Worm (Caenorhabditis elegans): ENCODE results near the gene rpi-2.

rpi-2 gene

ce11 chrIV:1709002-1709401 is 2.1 kb upstream of the rpi-2 start:
- TF ChIP-seq nhr-21 (tag; optimal IDR thresholded peaks at IDR 0.05): no peak
- TF ChIP-seq nhr-237 (tag; optimal IDR thresholded peaks at IDR 0.05): no peak
- no peak for TF ChIP-seq ceh-82 (tag; optimal IDR thresholded peaks at IDR 0.05)
- TF ChIP-seq mbf-1 (tag; optimal IDR thresholded peaks at IDR 0.05): no peak
- no peak for TF ChIP-seq F13H6.1 (tag; optimal IDR thresholded peaks at IDR 0.05)
- no peak for TF ChIP-seq fos-1 (tag; optimal IDR thresholded peaks at IDR 0.05)
- no peak for TF ChIP-seq nhr-77 (tag; optimal IDR thresholded peaks at IDR 0.05)
- TF ChIP-seq nhr-6 (tag; optimal IDR thresholded peaks at IDR 0.05): no peak
- no peak for TF ChIP-seq lin-11 (tag; optimal IDR thresholded peaks at IDR 0.05)
- TF ChIP-seq lin-39 (tag; optimal IDR thresholded peaks at IDR 0.05): no peak
- TF ChIP-seq unc-55 (GFP tag; optimal IDR thresholded peaks at IDR 0.05): no peak
- no peak for TF ChIP-seq ceh-16 (tag; optimal IDR thresholded peaks at IDR 0.05)
- TF ChIP-seq lsy-2 (tag; optimal IDR thresholded peaks at IDR 0.05): no peak

- TF ChIP-seq elt-1 (tag; optimal IDR thresholded peaks at IDR 0.05) (no peak), nhr-6 (tag; optimal IDR thresholded peaks at IDR 0.05) (peak; percentile 45), elt-3 (tag; optimal IDR thresholded peaks at IDR 0.05) (no peak), nhr-77 (tag; optimal IDR thresholded peaks at IDR 0.05) (no peak), mbf-1 (tag; optimal IDR thresholded peaks at IDR 0.05) (no peak), F13H6.1 (tag; optimal IDR thresholded peaks at IDR 0.05) (peak; percentile 82), nhr-129 (tag; optimal IDR thresholded peaks at IDR 0.05) (peak; percentile 70), ceh-16 (tag; optimal IDR thresholded peaks at IDR 0.05) (peak; percentile 55), alr-1 (tag; optimal IDR thresholded peaks at IDR 0.05) (no peak), nhr-237 (tag; optimal IDR thresholded peaks at IDR 0.05) (no peak), sem-4 (tag; optimal IDR thresholded peaks at IDR 0.05) (peak; percentile 69), nhr-11 (tag; optimal IDR thresholded peaks at IDR 0.05) (no peak), ZK546.5 (tag; optimal IDR thresholded peaks at IDR 0.05) (peak; percentile 96), sma-9 (GFP tag; optimal IDR thresholded peaks at IDR 0.05) (peak; percentile 50), sma-9 (tag; optimal IDR thresholded peaks at IDR 0.05) (no peak), ztf-4 (tag; optimal IDR thresholded peaks at IDR 0.05) (peak; percentile 51), lin-39 (tag; optimal IDR thresholded peaks at IDR 0.05) (no peak), lin-11 (tag; optimal IDR thresholded peaks at IDR 0.05) (peak; percentile 64), snpc-4 (tag; optimal IDR thresholded peaks at IDR 0.05) (peak; percentile 31), Y55F3AM.14 (GFP tag; optimal IDR thresholded peaks at IDR 0.05) (peak; percentile 19), nhr-25 (tag; optimal IDR thresholded peaks at IDR 0.05) (peak; percentile 84), R02D3.7 (tag; optimal IDR thresholded peaks at IDR 0.05) (no peak), unc-55 (GFP tag; optimal IDR thresholded peaks at IDR 0.05) (peak; percentile 93), nhr-12 (tag; optimal IDR thresholded peaks at IDR 0.05) (no peak), ztf-1 (GFP tag; conservative IDR thresholded peaks at IDR 0.05) (no peak), zag-1 (tag; optimal IDR thresholded peaks at IDR 0.05) (no peak), ama-1 (optimal IDR thresholded peaks at IDR 0.05) (peak; percentile 72), nhr-21 (tag; optimal IDR thresholded peaks at IDR 0.05) (peak; percentile 81), mdl-1 (tag; optimal IDR thresholded peaks at IDR 0.05) (peak in 1 of 2 experiments; percentile 9), skn-1 (tag; optimal IDR thresholded peaks at IDR 0.05) (peak; percentile 79), lsy-2 (tag; optimal IDR thresholded peaks at IDR 0.05) (peak; percentile 71 to 92), C34F6.9 (tag; optimal IDR thresholded peaks at IDR 0.05) (peak; percentile 88), ceh-82 (tag; optimal IDR thresholded peaks at IDR 0.05) (peak; percentile 40), fos-1 (tag; optimal IDR thresholded peaks at IDR 0.05) (peak; percentile 27), nhr-10 (tag; optimal IDR thresholded peaks at IDR 0.05) (no peak), sma-3 (GFP tag; optimal IDR thresholded peaks at IDR 0.05) (peak; percentile 81), egl-27 (tag; optimal IDR thresholded peaks at IDR 0.05) (no peak), unc-62 (GFP tag; optimal IDR thresholded peaks at IDR 0.05) (no peak), peb-1 (tag; optimal IDR thresholded peaks at IDR 0.05) (no peak), nhr-23 (tag; optimal IDR thresholded peaks at IDR 0.05) (no peak), aly-2 (tag; optimal IDR thresholded peaks at IDR 0.05) (no peak), blmp-1 (tag; optimal IDR thresholded peaks at IDR 0.05; ENCODE audit: insufficient read depth) (peak; percentile 12), gmeb-1 (tag; optimal IDR thresholded peaks at IDR 0.05) (peak; percentile 95), ztf-11 (tag; optimal IDR thresholded peaks at IDR 0.05) (no peak), unc-39 (tag; optimal IDR thresholded peaks at IDR 0.05) (no peak), lin-13 (GFP tag; optimal IDR thresholded peaks at IDR 0.05) (peak; percentile 90), dmd-4 (tag; optimal IDR thresholded peaks at IDR 0.05) (no peak), mab-5 (tag; optimal IDR thresholded peaks at IDR 0.05) (peak; percentile 63), crh-2 (tag; optimal IDR thresholded peaks at IDR 0.05) (peak; percentile 87)
Measured at ce11 chrIV:1709695-1710315, 1.3 kb upstream of the rpi-2 start, which contains the start of the genes pbs-1 and K08D12.3. Gene pbs-1, minus strand, starts transcription at chrIV:1709745. Gene K08D12.3, plus strand, starts transcription at chrIV:1710265.
